Worm (Caenorhabditis elegans) whole organism, late embryonic: ENCODE measurements around the gene Y57G11C.1142.
A peak's percentile ranks its signal among the peaks of the same experiment; 100 is the strongest.

Experiments
- C38D4.7 ChIP-seq: fragments of 200-800 bp; sonication (Bioruptor generic); optimal IDR thresholded peaks from 2 replicates; lab custom pipeline; 2018; ENCODE audit warnings: mild to moderate bottlenecking, missing genetic modification characterization, moderate library complexity, missing compliant biosample characterization
- K02D7.2 ChIP-seq: sonication (generic microtip); optimal IDR thresholded peaks from 2 replicates; lab custom pipeline; 2017; ENCODE audit warnings: mild to moderate bottlenecking, missing genetic modification characterization, missing compliant biosample characterization
- K09A11.1 ChIP-seq: sonication (generic microtip); optimal IDR thresholded peaks from 2 replicates; lab custom pipeline; 2017; ENCODE audit warnings: antibody characterized with exemption, mild to moderate bottlenecking, missing genetic modification characterization, missing compliant biosample characterization; ENCODE audit not compliant: insufficient read depth
- ceh-18 ChIP-seq: sonication (generic microtip); optimal IDR thresholded peaks from 2 replicates; lab custom pipeline; 2016; ENCODE audit warnings: missing genetic modification characterization, missing compliant biosample characterization
- ceh-2 ChIP-seq: sonication (generic microtip); optimal IDR thresholded peaks from 2 replicates; lab custom pipeline; 2016; ENCODE audit warnings: missing genotype, missing genetic modification characterization, missing compliant biosample characterization
- ceh-30 ChIP-seq: fragments of 150-350 bp; optimal IDR thresholded peaks from 2 replicates; lab custom pipeline; 2014; ENCODE audit warnings: missing biosample characterization, missing genetic modification characterization
- ceh-31 ChIP-seq: sonication (generic microtip); optimal IDR thresholded peaks from 2 replicates; lab custom pipeline; 2016; ENCODE audit warnings: missing genetic modification characterization, missing compliant biosample characterization
- ceh-34 ChIP-seq: sonication (generic microtip); optimal IDR thresholded peaks from 2 replicates; lab custom pipeline; 2016; ENCODE audit warnings: mild to moderate bottlenecking, missing genetic modification characterization, missing compliant biosample characterization
- ceh-48 ChIP-seq: sonication (generic microtip); optimal IDR thresholded peaks from 2 replicates; lab custom pipeline; 2016; ENCODE audit warnings: missing genetic modification characterization, inconsistent platforms, missing compliant biosample characterization
- ceh-6 ChIP-seq: fragments of 200-800 bp; sonication (Bioruptor generic); optimal IDR thresholded peaks from 2 replicates; lab custom pipeline; 2018; ENCODE audit warnings: mild to moderate bottlenecking, missing genetic modification characterization, missing compliant biosample characterization
- dmd-4 ChIP-seq: sonication (generic microtip); optimal IDR thresholded peaks from 2 replicates; lab custom pipeline; 2016; ENCODE audit warnings: borderline replicate concordance, missing genetic modification characterization, missing compliant biosample characterization
- elt-2 ChIP-seq: sonication (generic microtip); optimal IDR thresholded peaks from 2 replicates; lab custom pipeline; 2016; ENCODE audit warnings: missing genetic modification reagents, missing genetic modification characterization, missing compliant biosample characterization
- fax-1 ChIP-seq: sonication (generic microtip); optimal IDR thresholded peaks from 2 replicates; lab custom pipeline; 2016; ENCODE audit warnings: missing genotype, missing genetic modification characterization, missing compliant biosample characterization
- fkh-6 ChIP-seq: sonication (generic microtip); optimal IDR thresholded peaks from 2 replicates; lab custom pipeline; 2016; ENCODE audit warnings: missing genetic modification characterization, missing compliant biosample characterization
- gmeb-2 ChIP-seq: sonication (generic microtip); optimal IDR thresholded peaks from 2 replicates; lab custom pipeline; 2016; ENCODE audit warnings: missing genetic modification characterization, inconsistent platforms, missing compliant biosample characterization
- hlh-15 ChIP-seq: sonication (generic microtip); optimal IDR thresholded peaks from 2 replicates; lab custom pipeline; 2016; ENCODE audit warnings: missing genetic modification characterization, missing compliant biosample characterization
- hlh-30 ChIP-seq: sonication (generic microtip); optimal IDR thresholded peaks from 2 replicates; lab custom pipeline; 2017; ENCODE audit warnings: antibody characterized with exemption, missing genetic modification characterization, missing compliant biosample characterization; ENCODE audit not compliant: insufficient read depth
- nfya-1 ChIP-seq: sonication (generic microtip); optimal IDR thresholded peaks from 2 replicates; lab custom pipeline; 2017; ENCODE audit warnings: missing genetic modification characterization, mild to moderate bottlenecking, missing compliant biosample characterization, antibody characterized with exemption, moderate library complexity
- nhr-232 ChIP-seq: sonication (generic microtip); optimal IDR thresholded peaks from 2 replicates; lab custom pipeline; 2016; ENCODE audit warnings: missing genetic modification characterization, missing compliant biosample characterization
- npax-4 ChIP-seq: sonication (generic microtip); optimal IDR thresholded peaks from 2 replicates; lab custom pipeline; 2016; ENCODE audit warnings: missing genetic modification characterization, missing compliant biosample characterization
- pha-2 ChIP-seq: sonication (generic microtip); optimal IDR thresholded peaks from 2 replicates; lab custom pipeline; 2017; ENCODE audit warnings: mild to moderate bottlenecking, missing genetic modification characterization, missing compliant biosample characterization
- rnt-1 ChIP-seq: sonication (generic microtip); optimal IDR thresholded peaks from 2 replicates; lab custom pipeline; 2016; ENCODE audit warnings: missing genetic modification characterization, missing compliant biosample characterization
- sdc-2 ChIP-seq: sonication (generic microtip); optimal IDR thresholded peaks from 2 replicates; lab custom pipeline; 2016; ENCODE audit warnings: missing genotype, missing genetic modification characterization, missing compliant biosample characterization
- sox-2 ChIP-seq: fragments of 200-800 bp; sonication (Bioruptor generic); IDR thresholded peaks from 2 replicates; pipeline ENCODE4 v1.3.6; 2022; ENCODE audit warnings: missing genetic modification reagents, missing genetic modification characterization, missing compliant biosample characterization
- tbx-2 ChIP-seq: sonication (generic microtip); optimal IDR thresholded peaks from 2 replicates; lab custom pipeline; 2016; ENCODE audit warnings: missing genetic modification characterization, missing compliant biosample characterization
- unc-3 ChIP-seq, 2 experiments: fragments of 200-800 bp in 1 of 2; sonication (Bioruptor generic) in 1 of 2; sonication (generic microtip) in 1 of 2; conservative IDR thresholded peaks in 1 of 2; optimal IDR thresholded peaks in 1 of 2; 2 replicates each; pipeline versions ENCODE4 v1.3.6 to Lab custom; 2016 to 2022; ENCODE audit warnings: missing compliant biosample characterization in 2 of 2, missing genetic modification characterization in 2 of 2, missing genetic modification reagents in 1 of 2
- unc-42 ChIP-seq: sonication (generic microtip); optimal IDR thresholded peaks from 2 replicates; lab custom pipeline; 2016; ENCODE audit warnings: missing genotype, missing genetic modification characterization, missing compliant biosample characterization
- unc-55 ChIP-seq: sonication (generic microtip); optimal IDR thresholded peaks from 2 replicates; lab custom pipeline; 2017; ENCODE audit warnings: missing biosample characterization, missing genetic modification reagents, missing genetic modification characterization
- unc-86 ChIP-seq: sonication (generic microtip); optimal IDR thresholded peaks from 2 replicates; lab custom pipeline; 2016; ENCODE audit warnings: missing genetic modification characterization, missing compliant biosample characterization
- zip-5 ChIP-seq: sonication (generic microtip); optimal IDR thresholded peaks from 2 replicates; lab custom pipeline; 2016; ENCODE audit warnings: missing genetic modification characterization, missing compliant biosample characterization

Y57G11C.1142 gene

DNA sequence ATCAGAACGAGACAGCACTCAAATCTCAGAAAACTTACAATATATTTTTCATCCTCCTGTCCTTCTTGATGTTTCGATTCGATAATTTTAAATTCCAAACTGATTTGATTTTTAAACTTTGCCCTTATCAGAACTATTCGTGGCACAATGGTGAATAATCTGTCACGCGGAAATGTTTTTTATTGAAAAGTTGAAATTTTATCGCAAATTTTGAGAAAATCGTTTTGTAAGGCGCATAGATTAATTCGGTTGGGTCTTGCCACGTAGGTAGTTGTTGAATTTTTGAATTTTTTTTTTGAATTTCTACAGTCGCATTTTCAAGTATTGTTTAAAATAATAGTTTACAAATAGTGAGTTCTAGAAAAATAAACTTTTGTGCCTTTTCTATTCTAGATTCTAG is 41.6 kb upstream of the Y57G11C.1142 start, which contains the start of gene ptp-5.2:
ptp-5.2 (minus strand) TSS at position 101 of the 400 bp plus-strand sequence.
- TF ChIP-seq zip-5 (tag; lab: Kevin White, UChicago) (no peak), sdc-2 (tag; lab: Kevin White, UChicago) (no peak), fkh-6 (tag; lab: Kevin White, UChicago) (no peak), K09A11.1 (tag; lab: Kevin White, UChicago) (no peak), ceh-48 (tag; lab: Kevin White, UChicago) (no peak), unc-3 (GFP tag; conservative IDR thresholded peaks at IDR 0.05; lab: Robert Waterston, UW) (no peak), unc-3 (tag; optimal IDR thresholded peaks at IDR 0.05; lab: Kevin White, UChicago) (no peak)

DNA sequence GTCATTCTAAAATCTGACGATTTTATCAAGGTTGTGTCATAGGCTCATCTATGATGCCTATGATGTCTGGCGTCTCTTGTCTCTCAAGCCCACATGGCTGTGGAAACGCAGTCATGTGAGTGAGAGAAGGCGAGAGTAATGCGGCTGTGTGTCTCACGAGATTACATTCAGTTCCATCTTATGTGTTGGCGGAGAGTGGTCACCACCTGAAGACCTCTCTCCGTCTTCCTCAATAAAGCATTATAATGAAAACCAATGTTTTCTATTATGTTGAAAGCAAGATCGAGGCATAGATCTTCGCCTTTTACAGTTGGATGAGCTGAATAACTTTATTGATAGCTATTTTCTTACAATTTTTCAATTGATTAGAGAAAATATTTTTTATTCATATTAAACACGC is 39.1 kb upstream of the Y57G11C.1142 start:
- TF ChIP-seq hlh-30 (tag; lab: Kevin White, UChicago) (peak; percentile 93), nfya-1 (peak; percentile 27), tbx-2 (tag; lab: Kevin White, UChicago) (peak; percentile 24), unc-42 (tag; lab: Kevin White, UChicago) (peak; percentile 16), ceh-18 (tag; lab: Kevin White, UChicago) (peak; percentile 40), sox-2 (GFP tag; lab: Robert Waterston, UW) (0 out of 2 replicates have a peak, but pooled peaks have one; percentile 43), ceh-31 (tag; lab: Kevin White, UChicago) (peak; percentile 44), elt-2 (tag; lab: Kevin White, UChicago) (peak; percentile 4)

DNA sequence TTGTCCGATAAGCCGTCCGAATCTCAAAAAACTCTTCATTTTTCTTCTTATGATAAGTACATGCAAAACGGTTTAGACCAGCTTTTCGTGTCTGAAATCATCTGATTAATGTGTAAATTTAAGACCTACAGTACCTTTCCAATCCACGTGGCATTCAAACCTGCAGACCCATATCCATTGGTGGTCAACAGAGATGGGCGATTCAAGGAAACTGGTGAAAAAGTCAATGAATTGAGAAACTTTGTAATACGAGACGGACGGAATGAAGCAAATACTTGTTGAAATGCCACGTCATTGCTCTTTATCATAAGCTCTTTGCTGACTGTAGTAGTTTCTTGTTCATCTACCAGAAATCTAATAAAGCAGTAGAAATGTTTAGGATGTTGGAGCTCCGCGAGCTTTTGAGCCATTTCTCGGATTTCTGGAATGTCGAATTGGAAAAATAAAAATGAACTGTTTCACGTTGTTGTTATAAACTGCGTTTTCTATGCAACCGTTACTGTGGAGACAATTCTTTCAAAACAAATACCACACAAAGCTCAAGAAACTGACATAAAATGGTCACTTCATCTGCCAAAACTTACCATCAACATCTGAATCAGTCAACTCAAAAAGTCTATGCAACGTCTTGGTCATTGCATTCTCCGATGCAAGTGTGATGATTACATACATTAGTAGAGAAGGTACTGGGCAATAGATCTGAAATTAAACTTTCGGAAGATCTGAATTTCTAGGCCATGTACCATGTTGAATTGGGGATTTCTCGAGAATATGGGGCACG is 38.3 kb upstream of the Y57G11C.1142 start:
- TF ChIP-seq dmd-4 (no peak), gmeb-2 (tag; lab: Kevin White, UChicago) (no peak), unc-42 (tag; lab: Kevin White, UChicago) (no peak), ceh-34 (tag; lab: Kevin White, UChicago) (no peak), zip-5 (tag; lab: Kevin White, UChicago) (no peak), unc-55 (GFP tag; lab: Kevin White, UChicago) (no peak), ceh-6 (no peak)

DNA sequence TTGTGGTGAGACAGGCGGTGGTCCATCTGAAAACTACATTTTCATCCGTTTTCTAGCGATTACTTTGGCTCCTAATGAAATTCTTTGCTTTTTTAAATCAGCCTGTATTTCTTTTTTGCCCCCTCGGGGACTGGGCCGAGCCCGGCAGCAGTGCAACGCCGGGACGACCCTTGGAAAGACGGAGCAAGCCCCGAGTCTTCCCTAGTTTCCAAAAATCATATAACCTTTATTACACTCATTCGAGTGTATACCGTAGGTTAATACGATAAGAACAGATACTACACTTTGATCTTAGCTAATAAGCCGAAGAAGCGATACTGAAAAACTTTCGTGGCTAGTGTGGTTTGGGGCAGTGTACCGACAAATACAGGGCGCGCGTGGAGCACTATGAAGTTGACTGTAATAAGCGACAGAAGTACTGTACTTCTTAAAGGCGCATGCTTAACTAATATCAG is 37.7 kb upstream of the Y57G11C.1142 start:
- no peak for TF ChIP-seq ceh-18 (tag; lab: Kevin White, UChicago)
- no peak for TF ChIP-seq nhr-232 (tag; lab: Kevin White, UChicago)
- no peak for TF ChIP-seq hlh-15 (tag; lab: Kevin White, UChicago)
- no peak for TF ChIP-seq ceh-6
- no peak for TF ChIP-seq unc-3 (GFP tag; conservative IDR thresholded peaks at IDR 0.05; lab: Robert Waterston, UW)
- no peak for TF ChIP-seq unc-3 (tag; optimal IDR thresholded peaks at IDR 0.05; lab: Kevin White, UChicago)
- no peak for TF ChIP-seq hlh-30 (tag; lab: Kevin White, UChicago)

DNA sequence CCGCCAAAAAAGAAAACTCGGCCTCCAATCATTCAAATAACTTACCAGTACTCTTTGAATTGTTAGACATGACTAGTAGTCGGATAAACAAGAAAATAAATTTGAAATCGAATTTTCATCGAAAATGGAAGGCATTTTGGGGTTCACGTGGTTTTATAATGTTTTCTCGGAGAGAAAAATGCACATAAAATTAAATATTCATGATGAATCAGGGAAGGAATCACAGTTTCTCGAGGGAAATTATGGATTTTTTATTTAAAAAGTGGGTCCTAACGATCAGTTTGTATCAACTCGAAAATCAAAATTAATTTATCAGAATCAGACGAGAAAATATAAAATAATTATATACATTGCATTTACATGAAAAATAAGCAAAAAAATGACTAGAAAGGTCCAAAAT is 37.1 kb upstream of the Y57G11C.1142 start, which contains the start of gene Y57G11C.5:
Y57G11C.5 (minus strand) TSS at position 101 of the 400 bp plus-strand sequence.
- TF ChIP-seq fax-1 (tag; lab: Kevin White, UChicago) (no peak), fkh-6 (tag; lab: Kevin White, UChicago) (no peak), unc-86 (tag; lab: Kevin White, UChicago) (no peak), gmeb-2 (tag; lab: Kevin White, UChicago) (no peak), ceh-34 (tag; lab: Kevin White, UChicago) (no peak)

DNA sequence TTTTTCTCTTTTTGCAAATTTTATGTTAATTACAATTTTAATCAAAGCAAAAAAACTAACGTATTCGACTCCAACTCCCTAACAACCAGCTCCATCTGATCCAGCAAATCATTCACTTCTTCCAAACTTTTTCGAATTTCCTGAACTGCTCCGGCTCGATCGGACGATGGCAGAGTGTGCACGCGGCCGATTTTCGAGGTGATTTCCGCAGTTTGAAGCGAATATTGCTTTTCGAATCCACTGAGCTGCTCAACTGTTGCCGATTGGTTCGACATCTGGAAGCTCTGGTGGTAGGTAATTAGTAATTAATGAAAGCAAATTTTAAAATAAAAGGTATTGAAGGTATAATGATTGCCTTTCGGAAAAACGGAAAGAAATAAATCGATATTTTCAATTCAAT is 36.0 kb upstream of the Y57G11C.1142 start, which contains the start of gene vti-1:
vti-1 (minus strand) TSS at position 284 of the 400 bp plus-strand sequence.
- no peak for TF ChIP-seq rnt-1 (tag; lab: Kevin White, UChicago)
- no peak for TF ChIP-seq ceh-6
- TF ChIP-seq C38D4.7 (GFP tag; lab: Kevin White, UChicago): no peak
- TF ChIP-seq ceh-2 (tag; lab: Kevin White, UChicago): no peak
- TF ChIP-seq nhr-232 (tag; lab: Kevin White, UChicago): no peak
- TF ChIP-seq npax-4 (tag; lab: Kevin White, UChicago): no peak
- no peak for TF ChIP-seq K02D7.2 (tag; lab: Kevin White, UChicago)
- no peak for TF ChIP-seq ceh-18 (tag; lab: Kevin White, UChicago)
- TF ChIP-seq pha-2 (tag; lab: Kevin White, UChicago): no peak
- no peak for TF ChIP-seq ceh-30 (tag; lab: Kevin White, UChicago)
- no peak for TF ChIP-seq elt-2 (tag; lab: Kevin White, UChicago)
